Worm (Caenorhabditis elegans): ENCODE results near the gene F52E1.9.

The F52E1.9 gene

ce11 chrV:8403916-8404315 is 1.4 kb upstream of the F52E1.9 start:
- TF ChIP-seq dve-1 (tag; optimal IDR thresholded peaks at IDR 0.05; ENCODE audit: insufficient read depth), result peak; percentile 41
- TF ChIP-seq hlh-11 (tag; optimal IDR thresholded peaks at IDR 0.05), result peak; percentile 27
- no peak for TF ChIP-seq daf-16 (GFP tag; optimal IDR thresholded peaks at IDR 0.05)
- TF ChIP-seq daf-16 (tag; optimal IDR thresholded peaks at IDR 0.05), result peak; percentile 55
- TF ChIP-seq nhr-42 (GFP tag; IDR thresholded peaks at IDR 0.05), result no peak
- no peak for TF ChIP-seq vab-7 (GFP tag; IDR thresholded peaks at IDR 0.05)
- TF ChIP-seq nhr-102 (tag; optimal IDR thresholded peaks at IDR 0.05), result no peak
- TF ChIP-seq pqm-1 (tag; optimal IDR thresholded peaks at IDR 0.05), result peak; percentile 4

ce11 chrV:8403152-8403551 is 683 bp upstream of the F52E1.9 start:
- no peak for TF ChIP-seq ceh-62 (tag; optimal IDR thresholded peaks at IDR 0.05)
- no peak for TF ChIP-seq vab-7 (GFP tag; IDR thresholded peaks at IDR 0.05)
- TF ChIP-seq egl-27 (tag; optimal IDR thresholded peaks at IDR 0.05), result no peak
- TF ChIP-seq lir-3 (tag; optimal IDR thresholded peaks at IDR 0.05), result no peak
- no peak for TF ChIP-seq T20F7.1 (GFP tag; optimal IDR thresholded peaks at IDR 0.05)
- no peak for TF ChIP-seq ZK337.2 (GFP tag; IDR thresholded peaks at IDR 0.05)
- no peak for TF ChIP-seq arid-1 (GFP tag; conservative IDR thresholded peaks at IDR 0.05)
- no peak for TF ChIP-seq hmg-1.1 (GFP tag; IDR thresholded peaks at IDR 0.05)
- TF ChIP-seq nhr-6 (tag; optimal IDR thresholded peaks at IDR 0.05), result no peak
- TF ChIP-seq ZK546.5 (tag; optimal IDR thresholded peaks at IDR 0.05), result no peak
- no peak for TF ChIP-seq ceh-82 (tag; optimal IDR thresholded peaks at IDR 0.05)
- no peak for TF ChIP-seq mxl-2 (GFP tag; conservative IDR thresholded peaks at IDR 0.05)
- peak; percentile 32 for TF ChIP-seq pqm-1 (tag; optimal IDR thresholded peaks at IDR 0.05)
- 0 out of 2 replicates have a peak, but pooled peaks have one; percentile 43 for TF ChIP-seq lin-1 (GFP tag; IDR thresholded peaks at IDR 0.05)
- TF ChIP-seq dmd-6 (GFP tag; IDR thresholded peaks at IDR 0.05), result peak; percentile 60
- TF ChIP-seq D1046.2 (GFP tag; IDR thresholded peaks at IDR 0.05), result no peak
- TF ChIP-seq mes-2 (tag; optimal IDR thresholded peaks at IDR 0.05; ENCODE audit: poor library complexity, severe bottlenecking), result peak; percentile 33
- TF ChIP-seq ama-1 (optimal IDR thresholded peaks at IDR 0.05), result no peak
- TF ChIP-seq spr-1 (tag; optimal IDR thresholded peaks at IDR 0.05), result no peak
- TF ChIP-seq mxl-3 (GFP tag; optimal IDR thresholded peaks at IDR 0.05), result peak; percentile 41
- TF ChIP-seq ces-1 (GFP tag; optimal IDR thresholded peaks at IDR 0.05), result no peak
- TF ChIP-seq T26A8.4 (GFP tag; IDR thresholded peaks at IDR 0.05), result no peak
- TF ChIP-seq F37D6.2 (tag; optimal IDR thresholded peaks at IDR 0.05), result no peak
- no peak for TF ChIP-seq ztf-11 (tag; optimal IDR thresholded peaks at IDR 0.05)
- no peak for TF ChIP-seq lin-13 (GFP tag; optimal IDR thresholded peaks at IDR 0.05)
- no peak for TF ChIP-seq ceh-28 (tag; optimal IDR thresholded peaks at IDR 0.05)
- TF ChIP-seq nhr-10 (tag; optimal IDR thresholded peaks at IDR 0.05), result no peak
- TF ChIP-seq unc-130 (GFP tag; optimal IDR thresholded peaks at IDR 0.05), result no peak
- no peak for TF ChIP-seq Y75B8A.6 (GFP tag; IDR thresholded peaks at IDR 0.05)
- no peak for TF ChIP-seq nhr-237 (tag; optimal IDR thresholded peaks at IDR 0.05)
- no peak for TF ChIP-seq daf-12 (tag; optimal IDR thresholded peaks at IDR 0.05)
- no peak for TF ChIP-seq dpl-1 (GFP tag; optimal IDR thresholded peaks at IDR 0.05)
- TF ChIP-seq rbr-2 (tag; optimal IDR thresholded peaks at IDR 0.05), result no peak
- no peak for TF ChIP-seq set-16 (GFP tag; IDR thresholded peaks at IDR 0.05)
- TF ChIP-seq nhr-28 (tag; optimal IDR thresholded peaks at IDR 0.05), result peak; percentile 7
- no peak for TF ChIP-seq nhr-25 (tag; optimal IDR thresholded peaks at IDR 0.05; ENCODE audit: borderline replicate concordance, insufficient read depth)
- TF ChIP-seq dve-1 (tag; optimal IDR thresholded peaks at IDR 0.05; ENCODE audit: insufficient read depth), result peak; percentile 46
- no peak for TF ChIP-seq zip-2 (tag; optimal IDR thresholded peaks at IDR 0.05)
- TF ChIP-seq cey-2 (tag; optimal IDR thresholded peaks at IDR 0.05; ENCODE audit: borderline replicate concordance, insufficient read depth), result peak; percentile 8
- TF ChIP-seq nhr-76 (tag; optimal IDR thresholded peaks at IDR 0.05), result no peak
- no peak for TF ChIP-seq daf-16 (GFP tag; optimal IDR thresholded peaks at IDR 0.05)
- TF ChIP-seq daf-16 (tag; optimal IDR thresholded peaks at IDR 0.05), result peak; percentile 37
- TF ChIP-seq ztf-7 (tag; optimal IDR thresholded peaks at IDR 0.05), result no peak
- TF ChIP-seq hlh-30 (tag; optimal IDR thresholded peaks at IDR 0.05; ENCODE audit: insufficient read depth), result peak; percentile 73
- TF ChIP-seq mdl-1 (tag; optimal IDR thresholded peaks at IDR 0.05), result peak in 1 of 2 experiments; percentile 64
- TF ChIP-seq R02D3.7 (tag; optimal IDR thresholded peaks at IDR 0.05), result no peak
- no peak for TF ChIP-seq nhr-48 (tag; optimal IDR thresholded peaks at IDR 0.05)
